Worm (Caenorhabditis elegans): Measurements from ENCODE around the gene srh-38.

The srh-38 gene

DNA sequence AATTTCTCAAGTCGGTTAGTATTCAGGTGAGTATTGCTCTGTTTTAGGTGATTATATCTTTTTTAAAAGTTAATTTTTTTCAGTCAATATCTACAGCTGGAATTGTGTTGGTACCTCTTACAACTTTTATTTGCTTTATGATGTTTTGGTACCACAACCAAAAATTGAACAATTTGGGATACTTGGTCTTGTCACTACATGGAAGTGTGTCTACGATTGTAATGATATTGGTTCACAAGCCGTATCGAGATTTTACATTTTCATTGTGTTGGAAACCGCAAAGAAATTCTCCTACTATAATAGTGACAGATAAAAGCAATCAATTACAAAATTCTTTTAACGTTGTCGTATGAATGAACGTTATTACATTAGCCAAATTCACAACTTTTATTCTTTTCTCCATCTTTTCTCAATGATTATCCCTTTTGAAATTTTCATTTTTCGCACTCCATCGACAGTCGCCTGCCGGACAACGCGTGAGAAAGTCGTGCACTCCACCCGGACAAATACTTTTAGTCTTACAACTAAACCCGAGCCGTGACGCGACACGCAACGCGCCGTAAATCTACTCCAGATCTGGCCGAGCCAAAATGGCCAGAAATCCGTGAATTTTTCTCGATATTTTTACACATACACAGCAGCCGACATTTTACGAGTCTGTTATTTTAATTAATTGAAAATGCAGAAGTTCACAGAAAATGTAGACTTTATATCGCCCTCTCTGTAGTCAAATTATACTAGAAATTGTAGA, 50.6 kb downstream of the srh-38 start:
- TF ChIP-seq athp-1 (tag; optimal IDR thresholded peaks at IDR 0.05) (no peak), rcor-1 (GFP tag; IDR thresholded peaks at IDR 0.05) (no peak), nfyb-1 (GFP tag; IDR thresholded peaks at IDR 0.05) (peak; percentile 77), pbrm-1 (GFP tag; IDR thresholded peaks at IDR 0.05) (no peak), ZK185.1 (tag; optimal IDR thresholded peaks at IDR 0.05; ENCODE audit: poor library complexity, severe bottlenecking) (no peak), F52B5.7 (tag; optimal IDR thresholded peaks at IDR 0.05) (no peak), zim-3 (tag; optimal IDR thresholded peaks at IDR 0.05) (no peak), lir-1 (GFP tag; conservative IDR thresholded peaks at IDR 0.05) (no peak), hlh-26 (GFP tag; conservative IDR thresholded peaks at IDR 0.05) (no peak), hmg-20 (GFP tag; IDR thresholded peaks at IDR 0.05) (no peak), akir-1 (GFP tag; optimal IDR thresholded peaks at IDR 0.05) (no peak), ztf-18 (tag; optimal IDR thresholded peaks at IDR 0.05) (no peak), snpc-4 (GFP tag; optimal IDR thresholded peaks at IDR 0.05) (no peak), snpc-4 (tag; optimal IDR thresholded peaks at IDR 0.05) (peak in 2 of 4 experiments; percentile 7 to 86), F22D6.2 (tag; optimal IDR thresholded peaks at IDR 0.05) (no peak), repo-1 (tag; optimal IDR thresholded peaks at IDR 0.05) (peak; percentile 45), lin-54 (GFP tag; optimal IDR thresholded peaks at IDR 0.05) (peak; percentile 14), F37B4.10 (GFP tag; IDR thresholded peaks at IDR 0.05) (peak; percentile 98), B0336.3 (GFP tag; IDR thresholded peaks at IDR 0.05) (peak; percentile 37; the same call in 1 of the 2 replicates), bed-2 (GFP tag; IDR thresholded peaks at IDR 0.05) (no peak), dpff-1 (tag; optimal IDR thresholded peaks at IDR 0.05) (no peak), nhr-80 (tag; optimal IDR thresholded peaks at IDR 0.05) (peak; percentile 69), ets-4 (GFP tag; optimal IDR thresholded peaks at IDR 0.05) (no peak), Y53G8AR.9 (GFP tag; conservative IDR thresholded peaks at IDR 0.05) (peak; percentile 62), ztf-22 (GFP tag; optimal IDR thresholded peaks at IDR 0.05) (peak; percentile 50), chd-7 (tag; optimal IDR thresholded peaks at IDR 0.05) (peak; percentile 54), B0019.2 (GFP tag; conservative IDR thresholded peaks at IDR 0.05) (no peak), somi-1 (GFP tag; optimal IDR thresholded peaks at IDR 0.05) (no peak), tbp1 (GFP tag; optimal IDR thresholded peaks at IDR 0.05) (no peak), ztf-3 (GFP tag; optimal IDR thresholded peaks at IDR 0.05) (no peak), let-607 (tag; optimal IDR thresholded peaks at IDR 0.05) (no peak), madf-8 (GFP tag; conservative IDR thresholded peaks at IDR 0.05) (no peak), egrh-3 (GFP tag; IDR thresholded peaks at IDR 0.05) (no peak), F23B12.7 (tag; optimal IDR thresholded peaks at IDR 0.05; ENCODE audit: insufficient read depth) (no peak), ztf-6 (GFP tag; IDR thresholded peaks at IDR 0.05) (no peak), egl-18 (GFP tag; IDR thresholded peaks at IDR 0.05) (no peak), cebp-1 (GFP tag; IDR thresholded peaks at IDR 0.05) (no peak), cebp-1 (tag; optimal IDR thresholded peaks at IDR 0.05) (no peak), sptf-2 (GFP tag; optimal IDR thresholded peaks at IDR 0.05) (no peak), dox-1 (GFP tag; IDR thresholded peaks at IDR 0.05) (peak; percentile 23; the same call in 1 of the 2 replicates), F39B2.1 (GFP tag; IDR thresholded peaks at IDR 0.05) (no peak), xnd-1 (tag; optimal IDR thresholded peaks at IDR 0.05) (no peak), atf-7 (tag; optimal IDR thresholded peaks at IDR 0.05) (peak; percentile 11), F55B11.4 (tag; optimal IDR thresholded peaks at IDR 0.05; ENCODE audit: borderline replicate concordance, insufficient read depth) (no peak), sea-2 (GFP tag; IDR thresholded peaks at IDR 0.05) (no peak), Y67H2A.10 (GFP tag; conservative IDR thresholded peaks at IDR 0.05) (no peak), pha-4 (tag; optimal IDR thresholded peaks at IDR 0.05) (no peak), nhr-90 (tag; optimal IDR thresholded peaks at IDR 0.05) (peak; percentile 62)
